Worm (Caenorhabditis elegans): ENCODE data around the gene mdt-27.

The mdt-27 gene

ce11 chrV:9191406-9191805 lies 22.0 kb downstream of the mdt-27 start, which contains the start of gene sphr-1:
Gene sphr-1 (plus strand): TSS chrV:9191610.
- no peak for TF ChIP-seq nhr-10 (tag; optimal IDR thresholded peaks at IDR 0.05)
- TF ChIP-seq zag-1 (tag; optimal IDR thresholded peaks at IDR 0.05) = peak; percentile 13

- TF ChIP-seq mbf-1 (tag; optimal IDR thresholded peaks at IDR 0.05) = no peak
- TF ChIP-seq blmp-1 (tag; optimal IDR thresholded peaks at IDR 0.05; ENCODE audit: insufficient read depth) = no peak
- TF ChIP-seq ceh-16 (tag; optimal IDR thresholded peaks at IDR 0.05) = no peak
- TF ChIP-seq ZK546.5 (tag; optimal IDR thresholded peaks at IDR 0.05) = no peak
- no peak for TF ChIP-seq sem-4 (tag; optimal IDR thresholded peaks at IDR 0.05)
- no peak for TF ChIP-seq nhr-10 (tag; optimal IDR thresholded peaks at IDR 0.05)
- no peak for TF ChIP-seq dmd-4 (tag; optimal IDR thresholded peaks at IDR 0.05)
- no peak for TF ChIP-seq nhr-6 (tag; optimal IDR thresholded peaks at IDR 0.05)
- TF ChIP-seq nhr-237 (tag; optimal IDR thresholded peaks at IDR 0.05) = no peak
- no peak for TF ChIP-seq lin-11 (tag; optimal IDR thresholded peaks at IDR 0.05)
- TF ChIP-seq alr-1 (tag; optimal IDR thresholded peaks at IDR 0.05) = no peak
- no peak for TF ChIP-seq nhr-11 (tag; optimal IDR thresholded peaks at IDR 0.05)
- TF ChIP-seq ztf-4 (tag; optimal IDR thresholded peaks at IDR 0.05) = no peak
- no peak for TF ChIP-seq ztf-1 (GFP tag; conservative IDR thresholded peaks at IDR 0.05)
- no peak for TF ChIP-seq crh-2 (tag; optimal IDR thresholded peaks at IDR 0.05)
- TF ChIP-seq lin-39 (tag; optimal IDR thresholded peaks at IDR 0.05) = no peak
- no peak for TF ChIP-seq nhr-77 (tag; optimal IDR thresholded peaks at IDR 0.05)
- TF ChIP-seq ceh-82 (tag; optimal IDR thresholded peaks at IDR 0.05) = no peak
- TF ChIP-seq gmeb-1 (tag; optimal IDR thresholded peaks at IDR 0.05) = no peak
- no peak for TF ChIP-seq unc-62 (GFP tag; optimal IDR thresholded peaks at IDR 0.05)
These were observed 27.4 kb downstream of the mdt-27 start for ce11 chrV:9186028-9186427.

DNA sequence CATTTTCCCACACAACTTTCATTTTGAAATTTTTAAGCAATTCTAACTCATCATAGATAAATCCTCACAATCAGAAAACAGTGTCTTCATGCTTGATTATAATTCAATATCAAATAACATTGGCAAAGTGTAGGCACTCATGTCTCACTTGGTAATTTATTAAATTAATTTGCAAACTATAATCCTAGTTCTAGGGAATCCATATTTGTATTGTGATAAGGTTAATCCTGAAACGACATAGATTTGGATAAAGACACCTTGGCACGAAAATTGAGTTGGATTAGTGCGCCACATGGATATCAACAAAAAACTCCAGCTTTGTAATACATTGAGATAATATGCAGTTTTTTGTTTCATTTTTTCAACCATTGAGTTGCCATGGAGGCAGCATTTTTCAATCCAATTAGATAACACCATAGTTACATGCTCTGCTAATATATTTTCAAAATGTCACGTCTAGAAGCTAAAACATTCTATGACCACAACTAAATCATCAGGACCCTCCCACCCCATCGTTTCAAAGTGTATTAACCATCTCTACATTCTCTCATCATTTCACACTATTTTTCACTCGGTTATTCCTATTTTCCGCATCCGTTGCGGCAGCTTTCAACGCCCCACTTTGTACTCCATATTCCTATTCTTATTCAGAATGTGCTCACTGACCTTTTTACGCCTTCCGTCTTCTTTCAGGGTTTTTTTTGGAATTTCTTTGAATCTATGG lies 29.6 kb downstream of the mdt-27 start:
- TF ChIP-seq lin-39 (tag; optimal IDR thresholded peaks at IDR 0.05) (no peak), ceh-16 (tag; optimal IDR thresholded peaks at IDR 0.05) (no peak), elt-1 (tag; optimal IDR thresholded peaks at IDR 0.05) (no peak), nhr-10 (tag; optimal IDR thresholded peaks at IDR 0.05) (no peak), C34F6.9 (tag; optimal IDR thresholded peaks at IDR 0.05) (no peak), lsy-2 (tag; optimal IDR thresholded peaks at IDR 0.05) (no peak), ztf-11 (tag; optimal IDR thresholded peaks at IDR 0.05) (no peak), lin-13 (GFP tag; optimal IDR thresholded peaks at IDR 0.05) (no peak), elt-3 (tag; optimal IDR thresholded peaks at IDR 0.05) (no peak), R02D3.7 (tag; optimal IDR thresholded peaks at IDR 0.05) (no peak), ZK546.5 (tag; optimal IDR thresholded peaks at IDR 0.05) (no peak), nhr-12 (tag; optimal IDR thresholded peaks at IDR 0.05) (no peak), zag-1 (tag; optimal IDR thresholded peaks at IDR 0.05) (no peak)

DNA sequence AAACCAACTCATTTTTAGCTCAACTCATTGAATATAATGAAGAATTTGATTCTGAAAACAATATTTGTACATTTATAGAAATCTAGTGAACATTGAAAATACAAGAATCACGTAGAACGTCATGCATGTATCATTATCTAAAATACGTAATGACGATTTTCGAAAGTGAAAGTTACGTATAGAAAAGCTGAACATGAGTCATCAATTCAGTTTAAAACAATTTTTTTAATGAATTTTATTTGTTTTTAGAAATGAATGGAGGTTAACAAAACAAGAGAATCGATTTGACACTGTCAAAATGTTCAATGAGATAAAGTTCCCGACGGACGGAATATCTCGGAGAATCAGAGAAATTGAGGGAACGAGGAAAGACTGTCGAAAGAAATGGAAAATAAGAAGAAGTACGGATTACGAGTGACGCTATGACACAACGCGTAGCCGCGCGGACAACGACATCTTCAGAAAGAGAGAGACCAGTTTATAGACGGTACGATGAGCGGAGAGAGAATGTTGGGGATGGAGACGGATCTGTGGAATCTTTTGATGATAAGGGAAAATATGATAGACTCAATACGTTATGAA lies 31.7 kb downstream of the mdt-27 start, which contains the start of gene ptr-1:
ptr-1 (minus strand) TSS at position 51 of the 582 bp plus-strand sequence.
- TF ChIP-seq sma-3 (GFP tag; optimal IDR thresholded peaks at IDR 0.05) (no peak), dmd-4 (tag; optimal IDR thresholded peaks at IDR 0.05) (no peak), sma-9 (GFP tag; optimal IDR thresholded peaks at IDR 0.05) (no peak), sma-9 (tag; optimal IDR thresholded peaks at IDR 0.05) (no peak), unc-55 (GFP tag; optimal IDR thresholded peaks at IDR 0.05) (no peak), nhr-6 (tag; optimal IDR thresholded peaks at IDR 0.05) (no peak), unc-62 (GFP tag; optimal IDR thresholded peaks at IDR 0.05) (no peak), unc-39 (tag; optimal IDR thresholded peaks at IDR 0.05) (no peak), elt-1 (tag; optimal IDR thresholded peaks at IDR 0.05) (no peak), aly-2 (tag; optimal IDR thresholded peaks at IDR 0.05) (no peak), R02D3.7 (tag; optimal IDR thresholded peaks at IDR 0.05) (no peak), elt-3 (tag; optimal IDR thresholded peaks at IDR 0.05) (no peak), nhr-77 (tag; optimal IDR thresholded peaks at IDR 0.05) (no peak), C34F6.9 (tag; optimal IDR thresholded peaks at IDR 0.05) (no peak), ZK546.5 (tag; optimal IDR thresholded peaks at IDR 0.05) (no peak)

Data from whole organism, L2 larva.